Worm (Caenorhabditis elegans) whole organism, L4 larva: ENCODE results near the gene icln-1.
A peak's percentile ranks its signal among the peaks of the same experiment; 100 is the strongest.

Experiments
- F26F4.8 ChIP-seq: fragments of 200-800 bp; sonication (Bioruptor generic); conservative IDR thresholded peaks from 2 replicates; pipeline ENCODE4 v1.3.6; 2022; ENCODE audit warnings: missing genetic modification characterization, missing compliant biosample characterization
- F44E2.7 ChIP-seq: fragments of 200-800 bp; sonication (Bioruptor generic); IDR thresholded peaks from 2 replicates; pipeline ENCODE4 v2.1.2; 2022; ENCODE audit warnings: missing genetic modification characterization, missing compliant biosample characterization
- Y75B8A.6 ChIP-seq: fragments of 200-800 bp; sonication (Bioruptor generic); IDR thresholded peaks from 2 replicates; pipeline ENCODE4 v1.3.6; 2022; ENCODE audit warnings: missing genetic modification reagents, missing genetic modification characterization, missing compliant biosample characterization
- ZK546.5 ChIP-seq, 2 experiments: sonication (generic microtip); optimal IDR thresholded peaks; 2 replicates each; lab custom pipeline; 2017; ENCODE audit warnings: missing biosample characterization in 2 of 2, missing genetic modification characterization in 2 of 2
- aha-1 ChIP-seq: fragments of 150-350 bp; peaks from one replicate; lab custom pipeline; 2014; ENCODE audit warnings: missing biosample characterization, missing genetic modification characterization
- ceh-28 ChIP-seq: fragments of 150-350 bp; optimal IDR thresholded peaks from 2 replicates; lab custom pipeline; 2014; ENCODE audit warnings: missing biosample characterization, missing genetic modification reagents, missing genetic modification characterization
- ceh-32 ChIP-seq: sonication (generic microtip); optimal IDR thresholded peaks from 2 replicates; lab custom pipeline; 2016; ENCODE audit warnings: mild to moderate bottlenecking, missing genetic modification characterization, missing compliant biosample characterization; ENCODE audit not compliant: poor library complexity
- ceh-44 ChIP-seq: fragments of 200-800 bp; sonication (Bioruptor generic); IDR thresholded peaks from 2 replicates; pipeline ENCODE4 v1.3.6; 2022; ENCODE audit warnings: missing genetic modification reagents, missing genetic modification characterization, missing compliant biosample characterization
- ceh-62 ChIP-seq: sonication (generic microtip); optimal IDR thresholded peaks from 2 replicates; lab custom pipeline; 2017; ENCODE audit warnings: missing biosample characterization, missing genetic modification characterization
- ceh-82 ChIP-seq: sonication (generic microtip); optimal IDR thresholded peaks from 2 replicates; lab custom pipeline; 2017; ENCODE audit warnings: missing biosample characterization, missing genetic modification characterization
- ces-1 ChIP-seq: fragments of 150-350 bp; sonication (generic microtip); optimal IDR thresholded peaks from 4 replicates; lab custom pipeline; 2014; ENCODE audit warnings: missing biosample characterization, missing genetic modification reagents, missing genetic modification characterization
- cey-2 ChIP-seq: sonication (generic microtip); optimal IDR thresholded peaks from 3 replicates; lab custom pipeline; 2017; ENCODE audit warnings: missing genetic modification characterization, mild to moderate bottlenecking, missing compliant biosample characterization, antibody characterized with exemption, borderline replicate concordance; ENCODE audit not compliant: insufficient read depth
- ctbp-1 ChIP-seq: fragments of 200-800 bp; sonication (Bioruptor generic); IDR thresholded peaks from 2 replicates; pipeline ENCODE4 v1.3.6; 2022; ENCODE audit warnings: missing genetic modification reagents, missing genetic modification characterization, missing compliant biosample characterization
- daf-12 ChIP-seq: fragments of 150-350 bp; optimal IDR thresholded peaks from 2 replicates; lab custom pipeline; 2014; ENCODE audit warnings: missing biosample characterization, missing genetic modification reagents, missing genetic modification characterization
- daf-16 ChIP-seq, 3 experiments: sonication (generic microtip); optimal IDR thresholded peaks; 2 replicates each; lab custom pipeline; 2016 to 2017; ENCODE audit warnings: missing genetic modification characterization in 3 of 3, missing genetic modification reagents in 3 of 3, mild to moderate bottlenecking in 2 of 3, missing compliant biosample characterization in 2 of 3, missing biosample characterization in 1 of 3, moderate library complexity in 1 of 3
- daf-19 ChIP-seq: fragments of 200-800 bp; sonication (Bioruptor generic); conservative IDR thresholded peaks from 2 replicates; pipeline ENCODE4 v1.3.6; 2022; ENCODE audit warnings: missing genetic modification characterization, missing compliant biosample characterization
- dmd-8 ChIP-seq: fragments of 200-800 bp; sonication (Bioruptor generic); IDR thresholded peaks from 2 replicates; pipeline ENCODE4 v1.3.6; 2022; ENCODE audit warnings: missing genetic modification characterization, missing compliant biosample characterization
- dmd-9 ChIP-seq: fragments of 200-800 bp; sonication (Bioruptor generic); IDR thresholded peaks from 2 replicates; pipeline ENCODE4 v1.3.6; 2022; ENCODE audit warnings: missing genetic modification reagents, missing genetic modification characterization, missing compliant biosample characterization
- dpl-1 ChIP-seq: fragments of 150-350 bp; optimal IDR thresholded peaks from 2 replicates; lab custom pipeline; 2014; ENCODE audit warnings: missing biosample characterization, missing genetic modification reagents, missing genetic modification characterization
- duxl-1 ChIP-seq: sonication (generic microtip); optimal IDR thresholded peaks from 2 replicates; lab custom pipeline; 2016; ENCODE audit warnings: mild to moderate bottlenecking, missing genetic modification characterization, moderate library complexity, missing compliant biosample characterization; ENCODE audit not compliant: poor library complexity
- dve-1 ChIP-seq: sonication (generic microtip); optimal IDR thresholded peaks from 2 replicates; lab custom pipeline; 2017; ENCODE audit warnings: antibody characterized with exemption, mild to moderate bottlenecking, missing genetic modification characterization, missing compliant biosample characterization; ENCODE audit not compliant: insufficient read depth
- egl-27 ChIP-seq: sonication (generic microtip); optimal IDR thresholded peaks from 3 replicates; lab custom pipeline; 2017; ENCODE audit warnings: missing biosample characterization, missing genetic modification reagents, missing genetic modification characterization
- egl-43 ChIP-seq: fragments of 200-800 bp; sonication (Bioruptor generic); IDR thresholded peaks from 2 replicates; pipeline ENCODE4 v1.3.6; 2022; ENCODE audit warnings: missing genetic modification reagents, missing genetic modification characterization, missing compliant biosample characterization
- hif-1 ChIP-seq, 2 experiments: sonication (generic microtip); optimal IDR thresholded peaks; 2 replicates each; lab custom pipeline; 2016 to 2017; ENCODE audit warnings: missing compliant biosample characterization in 2 of 2, missing genetic modification characterization in 2 of 2, missing genetic modification reagents in 2 of 2, missing genotype in 2 of 2, mild to moderate bottlenecking in 1 of 2
- hlh-30 ChIP-seq: sonication (generic microtip); optimal IDR thresholded peaks from 2 replicates; lab custom pipeline; 2017; ENCODE audit warnings: antibody characterized with exemption, mild to moderate bottlenecking, missing genetic modification characterization, missing compliant biosample characterization; ENCODE audit not compliant: insufficient read depth
- lim-7 ChIP-seq: fragments of 200-800 bp; sonication (Bioruptor generic); IDR thresholded peaks from 2 replicates; pipeline ENCODE4 v1.3.6; 2022; ENCODE audit warnings: missing genetic modification characterization, missing compliant biosample characterization
- lin-13 ChIP-seq: fragments of 150-350 bp; optimal IDR thresholded peaks from 2 replicates; lab custom pipeline; 2014; ENCODE audit warnings: missing biosample characterization, missing genetic modification reagents, missing genetic modification characterization
- lin-15B ChIP-seq: fragments of 150-350 bp; sonication (generic microtip); optimal IDR thresholded peaks from 3 replicates; lab custom pipeline; 2014; ENCODE audit warnings: missing biosample characterization, missing genetic modification characterization
- lin-29 ChIP-seq: fragments of 200-800 bp; sonication (Bioruptor generic); IDR thresholded peaks from 2 replicates; pipeline ENCODE4 v1.3.6; 2022; ENCODE audit warnings: missing genetic modification reagents, missing genetic modification characterization, missing compliant biosample characterization
- lir-3 ChIP-seq: sonication (generic microtip); optimal IDR thresholded peaks from 2 replicates; lab custom pipeline; 2016; ENCODE audit warnings: mild to moderate bottlenecking, missing genetic modification characterization, missing compliant biosample characterization
- madf-5 ChIP-seq, 2 experiments: fragments of 200-800 bp; sonication (Bioruptor generic); IDR thresholded peaks; 2 replicates each; pipeline ENCODE4 v1.3.6; 2022; ENCODE audit warnings: missing compliant biosample characterization in 2 of 2, missing genetic modification characterization in 2 of 2
- mdt-29 ChIP-seq: fragments of 200-800 bp; sonication (Bioruptor generic); IDR thresholded peaks from 2 replicates; pipeline ENCODE4 v1.3.6; 2022; ENCODE audit warnings: missing genetic modification reagents, missing genetic modification characterization, missing compliant biosample characterization
- nhr-10 ChIP-seq: fragments of 150-350 bp; optimal IDR thresholded peaks from 2 replicates; lab custom pipeline; 2014; ENCODE audit warnings: missing biosample characterization, missing genetic modification characterization
- nhr-102 ChIP-seq: sonication (generic microtip); optimal IDR thresholded peaks from 2 replicates; lab custom pipeline; 2016; ENCODE audit warnings: mild to moderate bottlenecking, missing genetic modification characterization, moderate library complexity, missing compliant biosample characterization
- nhr-111 ChIP-seq: fragments of 200-800 bp; sonication (Bioruptor generic); optimal IDR thresholded peaks from 2 replicates; lab custom pipeline; 2018; ENCODE audit warnings: mild to moderate bottlenecking, missing genetic modification characterization, missing compliant biosample characterization
- nhr-28 ChIP-seq: fragments of 150-350 bp; optimal IDR thresholded peaks from 2 replicates; lab custom pipeline; 2014; ENCODE audit warnings: missing biosample characterization, missing genetic modification characterization
- nhr-76 ChIP-seq: fragments of 150-350 bp; optimal IDR thresholded peaks from 2 replicates; lab custom pipeline; 2014; ENCODE audit warnings: missing biosample characterization, missing genetic modification characterization
- nhr-77 ChIP-seq: fragments of 150-350 bp; optimal IDR thresholded peaks from 2 replicates; lab custom pipeline; 2014; ENCODE audit warnings: missing biosample characterization, missing genetic modification characterization
- php-3 ChIP-seq: fragments of 200-800 bp; sonication (Bioruptor generic); IDR thresholded peaks from 2 replicates; pipeline ENCODE4 v1.3.6; 2022; ENCODE audit warnings: missing genetic modification reagents, missing genetic modification characterization, missing compliant biosample characterization
- rbr-2 ChIP-seq: sonication (generic microtip); optimal IDR thresholded peaks from 2 replicates; lab custom pipeline; 2016; ENCODE audit warnings: missing genotype, missing genetic modification characterization, missing compliant biosample characterization
- spr-3 ChIP-seq: fragments of 200-800 bp; sonication (Bioruptor generic); optimal IDR thresholded peaks from 2 replicates; lab custom pipeline; 2018; ENCODE audit warnings: mild to moderate bottlenecking, missing genetic modification characterization, missing compliant biosample characterization
- tra-1 ChIP-seq: fragments of 200-800 bp; sonication (Bioruptor generic); IDR thresholded peaks from 2 replicates; pipeline ENCODE4 v1.3.6; 2022; ENCODE audit warnings: missing genetic modification reagents, missing genetic modification characterization, missing compliant biosample characterization
- unc-62 ChIP-seq, 3 experiments: fragments of 150-350 bp in 1 of 3; sonication (generic microtip); optimal IDR thresholded peaks in 2 of 3; peaks in 1 of 3; 1 replicate in 1 of 3; 2 replicates in 2 of 3; lab custom pipeline; 2014 to 2017; ENCODE audit warnings: missing biosample characterization in 3 of 3, missing genetic modification characterization in 3 of 3, missing genetic modification reagents in 3 of 3, missing genotype in 1 of 3
- vab-7 ChIP-seq: fragments of 200-800 bp; sonication (Bioruptor generic); IDR thresholded peaks from 2 replicates; pipeline ENCODE4 v1.3.6; 2022; ENCODE audit warnings: missing genetic modification reagents, missing genetic modification characterization, missing compliant biosample characterization
- zip-2 ChIP-seq: fragments of 150-350 bp; optimal IDR thresholded peaks from 2 replicates; lab custom pipeline; 2014; ENCODE audit warnings: missing biosample characterization, missing genetic modification characterization
- ztf-7 ChIP-seq: fragments of 150-350 bp; optimal IDR thresholded peaks from 2 replicates; lab custom pipeline; 2014; ENCODE audit warnings: missing biosample characterization, missing genetic modification characterization

The icln-1 gene

DNA sequence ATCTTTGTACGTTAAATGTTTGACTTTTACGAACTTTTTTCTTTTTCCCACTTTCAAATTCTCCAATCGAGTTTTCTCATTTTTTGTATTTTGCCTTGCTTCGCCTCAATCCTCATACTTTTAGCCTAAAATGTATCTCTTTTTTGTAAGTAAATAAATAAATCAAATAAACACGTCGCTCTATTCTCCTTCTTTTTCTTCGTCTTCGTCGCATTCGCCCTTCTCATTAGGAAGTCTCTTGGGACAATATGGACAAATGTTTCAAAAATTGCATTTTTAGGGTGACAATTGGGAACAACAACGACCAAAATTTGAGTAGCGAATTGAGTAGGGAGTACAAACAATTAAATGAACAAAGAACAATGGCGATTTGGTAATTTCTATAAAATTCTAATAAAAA, 3.4 kb downstream of the icln-1 start (continued):
- TF ChIP-seq F26F4.8 (GFP tag; lab: Robert Waterston, UW) (no peak), aha-1 (tag; lab: Kevin White, UChicago) (peak; percentile 66), ceh-32 (no peak), nhr-77 (tag; lab: Kevin White, UChicago) (no peak), ZK546.5 (tag; optimal IDR thresholded peaks at IDR 0.05; lab: Kevin White, UChicago) (no peak), Y75B8A.6 (GFP tag; lab: Robert Waterston, UW) (no peak), nhr-102 (no peak), ceh-82 (tag; lab: Kevin White, UChicago) (no peak), daf-19 (GFP tag; lab: Robert Waterston, UW) (no peak), egl-43 (no peak), egl-27 (no peak), ceh-44 (GFP tag; lab: Robert Waterston, UW) (no peak), ctbp-1 (peak; percentile 67; the same call in 1 of the 2 replicates), cey-2 (tag; lab: Kevin White, UChicago) (no peak), dmd-9 (GFP tag; lab: Robert Waterston, UW) (no peak), hif-1 (tag; optimal IDR thresholded peaks at IDR 0.05; lab: Kevin White, UChicago) (no peak), spr-3 (GFP tag; lab: Kevin White, UChicago) (no peak), dmd-8 (GFP tag; lab: Robert Waterston, UW) (no peak), nhr-28 (tag; lab: Kevin White, UChicago) (no peak), tra-1 (GFP tag; lab: Robert Waterston, UW) (no peak), php-3 (no peak), vab-7 (GFP tag; lab: Robert Waterston, UW) (no peak), nhr-10 (tag; lab: Kevin White, UChicago) (no peak), dve-1 (no peak)

ce11 chrIV:9090538-9091195, 4.8 kb downstream of the icln-1 start:
- TF ChIP-seq lin-29 (GFP tag; lab: Robert Waterston, UW) (no peak), nhr-10 (tag; lab: Kevin White, UChicago) (no peak), ztf-7 (tag; lab: Kevin White, UChicago) (no peak), php-3 (no peak), unc-62 (GFP tag; optimal IDR thresholded peaks at IDR 0.05 in 1 of 2; lab: Kevin White, UChicago) (peak in 1 of 2 experiments; percentile 32), unc-62 (tag; optimal IDR thresholded peaks at IDR 0.05; lab: Kevin White, UChicago) (no peak), hlh-30 (tag; lab: Kevin White, UChicago) (peak; percentile 60), nhr-111 (GFP tag; lab: Kevin White, UChicago) (no peak), daf-16 (GFP tag; optimal IDR thresholded peaks at IDR 0.05; lab: Kevin White, UChicago) (no peak), daf-16 (tag; optimal IDR thresholded peaks at IDR 0.05; lab: Kevin White, UChicago) (no peak), lim-7 (no peak), lin-13 (no peak), ceh-62 (no peak)

DNA sequence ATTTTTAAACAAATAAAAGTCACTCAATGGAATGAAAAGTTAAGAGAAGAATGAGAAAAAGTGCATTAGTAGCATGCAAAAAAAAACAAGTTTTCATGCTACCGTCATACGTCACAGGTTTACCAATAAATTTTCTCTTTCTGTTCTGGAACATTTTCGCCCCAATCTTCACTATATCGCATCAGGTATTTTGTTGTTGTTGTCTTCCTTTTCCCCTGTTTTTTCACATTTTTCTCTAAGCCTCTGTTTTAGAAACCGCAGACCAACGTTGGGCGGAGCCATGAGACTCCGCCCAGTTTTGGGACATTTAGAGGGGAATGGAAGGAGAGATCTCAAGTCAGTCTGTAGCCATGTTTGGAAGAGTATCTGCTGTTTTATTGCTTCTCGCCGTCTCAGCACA, 7.2 kb downstream of the icln-1 start, which contains the start of gene msa-1:
Gene msa-1 (plus strand): TSS at position 301 of the 400 bp plus-strand sequence.
- no peak for TF ChIP-seq nhr-76 (tag; lab: Kevin White, UChicago)
- no peak for TF ChIP-seq duxl-1
- no peak for TF ChIP-seq ceh-28 (tag; lab: Kevin White, UChicago)
- no peak for TF ChIP-seq daf-12 (tag; lab: Kevin White, UChicago)
- TF ChIP-seq tra-1 (GFP tag; lab: Robert Waterston, UW), result no peak
- TF ChIP-seq zip-2 (tag; lab: Kevin White, UChicago), result no peak
- no peak for TF ChIP-seq lir-3 (tag; lab: Kevin White, UChicago)
- no peak for TF ChIP-seq ceh-32
- no peak for TF ChIP-seq dpl-1 (GFP tag; lab: Kevin White, UChicago)
- TF ChIP-seq rbr-2 (tag; lab: Kevin White, UChicago), result no peak
- TF ChIP-seq hif-1 (tag; optimal IDR thresholded peaks at IDR 0.05; lab: Kevin White, UChicago), result no peak
- no peak for TF ChIP-seq F44E2.7 (GFP tag; lab: Robert Waterston, UW)
- no peak for TF ChIP-seq mdt-29
- TF ChIP-seq ces-1, result no peak
- TF ChIP-seq lin-15B (tag; lab: Kevin White, UChicago), result no peak
- no peak for TF ChIP-seq ztf-7 (tag; lab: Kevin White, UChicago)
- no peak for TF ChIP-seq madf-5 (GFP tag; IDR thresholded peaks at IDR 0.05; lab: Robert Waterston, UW)
